Worm (Caenorhabditis elegans) whole organism, L4 larva: ENCODE data around the gene cyp-35A1.

ENCODE experiments used
- ZK337.2 ChIP-seq: fragments of 200-800 bp; sonication (Bioruptor generic); IDR thresholded peaks from 2 replicates; pipeline ENCODE4 v1.3.6; 2022; ENCODE audit warnings: missing genetic modification reagents, missing genetic modification characterization, missing compliant biosample characterization
- ama-1 ChIP-seq: fragments of 150-350 bp; optimal IDR thresholded peaks from 2 replicates; lab custom pipeline; 2014; ENCODE audit warnings: inconsistent platforms, mixed read lengths
- ceh-20 ChIP-seq: fragments of 200-800 bp; sonication (Bioruptor generic); IDR thresholded peaks from 2 replicates; pipeline ENCODE4 v1.3.6; 2022; ENCODE audit warnings: missing genetic modification reagents, missing genetic modification characterization, missing compliant biosample characterization
- ceh-82 ChIP-seq: sonication (generic microtip); optimal IDR thresholded peaks from 2 replicates; lab custom pipeline; 2017; ENCODE audit warnings: missing biosample characterization, missing genetic modification characterization
- daf-19 ChIP-seq: fragments of 200-800 bp; sonication (Bioruptor generic); conservative IDR thresholded peaks from 2 replicates; pipeline ENCODE4 v1.3.6; 2022; ENCODE audit warnings: missing genetic modification characterization, missing compliant biosample characterization
- rbr-2 ChIP-seq: sonication (generic microtip); optimal IDR thresholded peaks from 2 replicates; lab custom pipeline; 2016; ENCODE audit warnings: missing genotype, missing genetic modification characterization, missing compliant biosample characterization
- skn-1 ChIP-seq: fragments of 150-350 bp; optimal IDR thresholded peaks from 2 replicates; lab custom pipeline; 2014; ENCODE audit warnings: missing biosample characterization, missing genetic modification characterization
- unc-39 ChIP-seq: sonication (generic microtip); optimal IDR thresholded peaks from 2 replicates; lab custom pipeline; 2017; ENCODE audit warnings: missing biosample characterization, missing genetic modification characterization
- zfp-3 ChIP-seq: fragments of 200-800 bp; sonication (Bioruptor generic); conservative IDR thresholded peaks from 2 replicates; pipeline ENCODE4 v1.3.6; 2022; ENCODE audit warnings: missing genetic modification reagents, missing genetic modification characterization, missing compliant biosample characterization

- no peak for TF ChIP-seq ceh-82
- no peak for TF ChIP-seq ceh-20
- TF ChIP-seq ama-1 (lab: Kevin White, UChicago): no peak
- no peak for TF ChIP-seq rbr-2 (tag; lab: Kevin White, UChicago)
- no peak for TF ChIP-seq unc-39 (tag; lab: Kevin White, UChicago)
- no peak for TF ChIP-seq ZK337.2 (GFP tag; lab: Robert Waterston, UW)
- no peak for TF ChIP-seq zfp-3 (GFP tag; lab: Robert Waterston, UW)
- TF ChIP-seq skn-1 (tag; lab: Kevin White, UChicago): no peak
- TF ChIP-seq daf-19 (GFP tag; lab: Robert Waterston, UW): no peak
Observed at ce11 chrV:7343522-7343921, 18.1 kb downstream of the cyp-35A1 start, which contains the start of gene srh-244.
